Fruit fly (Drosophila melanogaster) whole organism, pupa: ENCODE results near the gene CG10581.

Experiments used
- CG10348 ChIP-seq: fragments of 200-800 bp; sonication (Bioruptor generic); IDR thresholded peaks from 2 replicates; pipeline ENCODE4 v1.3.6; 2022; ENCODE audit warnings: missing biosample characterization, missing genetic modification characterization
- CG12605 ChIP-seq: fragments of 200-800 bp; sonication (Bioruptor generic); IDR thresholded peaks from 2 replicates; pipeline ENCODE4 v1.3.6; 2022; ENCODE audit warnings: missing biosample characterization, missing genetic modification characterization
- CG13204 ChIP-seq: fragments of 200-800 bp; sonication (Bioruptor generic); optimal IDR thresholded peaks from 2 replicates; lab custom pipeline; 2018; ENCODE audit warnings: missing biosample characterization, mild to moderate bottlenecking, missing genetic modification characterization, moderate library complexity
- CG14655 ChIP-seq: fragments of 200-800 bp; sonication (Bioruptor generic); optimal IDR thresholded peaks from 3 replicates; lab custom pipeline; 2017; ENCODE audit warnings: mild to moderate bottlenecking, missing biosample characterization, missing genetic modification reagents, missing genetic modification characterization
- CG15710 ChIP-seq: fragments of 200-800 bp; sonication (Bioruptor generic); optimal IDR thresholded peaks from 2 replicates; lab custom pipeline; 2018; ENCODE audit warnings: missing biosample characterization, mild to moderate bottlenecking, missing genetic modification characterization, moderate library complexity
- CG17806 ChIP-seq: fragments of 200-800 bp; sonication (Bioruptor generic); optimal IDR thresholded peaks from 2 replicates; lab custom pipeline; 2018; ENCODE audit warnings: missing biosample characterization, mild to moderate bottlenecking, missing genetic modification characterization, moderate library complexity
- CG32121 ChIP-seq: fragments of 200-800 bp; sonication (Bioruptor generic); IDR thresholded peaks from 2 replicates; pipeline ENCODE4 v1.3.6; 2022; ENCODE audit warnings: missing biosample characterization, missing genetic modification characterization
- CG34367 ChIP-seq: fragments of 200-800 bp; sonication (Bioruptor generic); optimal IDR thresholded peaks from 2 replicates; lab custom pipeline; 2018; ENCODE audit warnings: missing biosample characterization, mild to moderate bottlenecking, missing genetic modification characterization
- CG4496 ChIP-seq: fragments of 200-800 bp; sonication (Bioruptor generic); IDR thresholded peaks from 3 replicates; pipeline ENCODE4 v1.3.6; 2022; ENCODE audit warnings: missing biosample characterization, missing genetic modification characterization
- CG8159 ChIP-seq: fragments of 200-800 bp; sonication (Bioruptor generic); optimal IDR thresholded peaks from 3 replicates; lab custom pipeline; 2018; ENCODE audit warnings: missing biosample characterization, mild to moderate bottlenecking, missing genetic modification characterization, moderate library complexity
- CG8301 ChIP-seq: fragments of 200-800 bp; sonication (Bioruptor generic); optimal IDR thresholded peaks from 2 replicates; lab custom pipeline; 2018; ENCODE audit warnings: missing biosample characterization, mild to moderate bottlenecking, missing genetic modification characterization
- CG9948 ChIP-seq: fragments of 200-800 bp; sonication (Bioruptor generic); optimal IDR thresholded peaks from 2 replicates; lab custom pipeline; 2018; ENCODE audit warnings: missing biosample characterization, mild to moderate bottlenecking, missing genetic modification characterization, moderate library complexity
- D1 ChIP-seq: fragments of 200-800 bp; sonication (Bioruptor generic); optimal IDR thresholded peaks from 2 replicates; lab custom pipeline; 2018; ENCODE audit warnings: missing biosample characterization, mild to moderate bottlenecking, missing genetic modification characterization, moderate library complexity
- EcR ChIP-seq: fragments of 200-800 bp; sonication (Bioruptor generic); optimal IDR thresholded peaks from 3 replicates; lab custom pipeline; 2019; ENCODE audit warnings: missing biosample characterization, missing genetic modification characterization, mild to moderate bottlenecking, moderate library complexity, missing genetic modification reagents
- Ets98B ChIP-seq: fragments of 200-800 bp; sonication (Bioruptor generic); IDR thresholded peaks from 2 replicates; pipeline ENCODE4 v1.3.6; 2022; ENCODE audit warnings: missing biosample characterization, missing genetic modification characterization
- Pif1A ChIP-seq: fragments of 200-800 bp; sonication (Bioruptor generic); optimal IDR thresholded peaks from 3 replicates; lab custom pipeline; 2016; ENCODE audit warnings: missing biosample characterization, missing genetic modification characterization
- Pif1B ChIP-seq: fragments of 200-800 bp; sonication (Bioruptor generic); optimal IDR thresholded peaks from 3 replicates; lab custom pipeline; 2016; ENCODE audit warnings: missing biosample characterization, missing genetic modification characterization
- Snoo ChIP-seq: fragments of 200-800 bp; sonication (Bioruptor generic); optimal IDR thresholded peaks from 3 replicates; lab custom pipeline; 2017; ENCODE audit warnings: missing biosample characterization, mild to moderate bottlenecking, missing genetic modification characterization, inconsistent platforms
- fd96Ca ChIP-seq: fragments of 200-800 bp; sonication (Bioruptor generic); IDR thresholded peaks from 3 replicates; pipeline ENCODE4 v1.3.6; 2022; ENCODE audit warnings: missing biosample characterization, missing genetic modification characterization
- gl ChIP-seq: fragments of 200-800 bp; sonication (Bioruptor generic); optimal IDR thresholded peaks from 2 replicates; lab custom pipeline; 2018; ENCODE audit warnings: missing biosample characterization, mild to moderate bottlenecking, missing genetic modification characterization
- rn ChIP-seq: fragments of 200-800 bp; sonication (Bioruptor generic); IDR thresholded peaks from 2 replicates; pipeline ENCODE4 v1.3.6; 2022; ENCODE audit warnings: missing biosample characterization, missing genetic modification characterization

CG10581 gene

dm6 chr3L:21007364-21008254, 26.4 kb downstream of the CG10581 start:
- TF ChIP-seq EcR (GFP tag; lab: Kevin White, UChicago) (peak; percentile 98), Pif1B (GFP tag; lab: Kevin White, UChicago) (no peak), D1 (peak; percentile 19), CG32121 (GFP tag; lab: Robert Waterston, UW) (no peak)
- TF ChIP-seq, all 21 proteins: peak for 2

- TF ChIP-seq fd96Ca (GFP tag; lab: Robert Waterston, UW) (no peak), CG12605 (GFP tag; lab: Robert Waterston, UW) (no peak), Pif1B (GFP tag; lab: Kevin White, UChicago) (no peak), EcR (GFP tag; lab: Kevin White, UChicago) (no peak), Ets98B (GFP tag; lab: Robert Waterston, UW) (no peak), CG9948 (tag; lab: Kevin White, UChicago) (no peak), CG8159 (tag; lab: Kevin White, UChicago) (no peak), rn (GFP tag; lab: Robert Waterston, UW) (no peak)
- TF ChIP-seq, all 21 proteins: peak for 0
Observed at dm6 chr3L:20999639-21000038, 34.4 kb downstream of the CG10581 start.

- TF ChIP-seq CG34367 (tag; lab: Kevin White, UChicago) (no peak), CG8301 (tag; lab: Kevin White, UChicago) (no peak), Snoo (tag; lab: Kevin White, UChicago) (no peak), CG9948 (tag; lab: Kevin White, UChicago) (no peak), rn (GFP tag; lab: Robert Waterston, UW) (no peak)
Observed at dm6 chr3L:20991373-20991772, 42.6 kb downstream of the CG10581 start, which contains the start of gene CG12984. Gene CG12984, plus strand, starts transcription at chr3L:20991673.

- TF ChIP-seq CG14655 (GFP tag; lab: Kevin White, UChicago) (no peak), CG32121 (GFP tag; lab: Robert Waterston, UW) (no peak), CG13204 (GFP tag; lab: Kevin White, UChicago) (no peak), CG15710 (peak; percentile 71), CG34367 (tag; lab: Kevin White, UChicago) (peak; percentile 67), gl (tag; lab: Kevin White, UChicago) (no peak), CG8159 (tag; lab: Kevin White, UChicago) (peak; percentile 83), rn (GFP tag; lab: Robert Waterston, UW) (no peak), CG9948 (tag; lab: Kevin White, UChicago) (peak; percentile 70), CG17806 (tag; lab: Kevin White, UChicago) (peak; percentile 69), Pif1B (GFP tag; lab: Kevin White, UChicago) (peak; percentile 48), D1 (peak; percentile 65), Snoo (tag; lab: Kevin White, UChicago) (peak; percentile 38)
- TF ChIP-seq, all 21 proteins: peak for 8
Observed at dm6 chr3L:20990231-20990630, 43.8 kb downstream of the CG10581 start.

dm6 chr3L:20988862-20989261, 45.1 kb downstream of the CG10581 start:
- TF ChIP-seq EcR (GFP tag; lab: Kevin White, UChicago) (no peak), CG34367 (tag; lab: Kevin White, UChicago) (peak; percentile 81), Pif1A (GFP tag; lab: Kevin White, UChicago) (peak; percentile 74), fd96Ca (GFP tag; lab: Robert Waterston, UW) (0 out of 3 replicates have a peak, but pooled peaks have one; percentile 45), CG14655 (GFP tag; lab: Kevin White, UChicago) (peak; percentile 87), gl (tag; lab: Kevin White, UChicago) (peak; percentile 71), CG8159 (tag; lab: Kevin White, UChicago) (peak; percentile 83), CG13204 (GFP tag; lab: Kevin White, UChicago) (peak; percentile 55), Pif1B (GFP tag; lab: Kevin White, UChicago) (peak; percentile 63), CG9948 (tag; lab: Kevin White, UChicago) (peak; percentile 87), D1 (peak; percentile 60), CG12605 (GFP tag; lab: Robert Waterston, UW) (peak; percentile 39; the same call in 1 of the 2 replicates), Ets98B (GFP tag; lab: Robert Waterston, UW) (peak; percentile 56), rn (GFP tag; lab: Robert Waterston, UW) (no peak; the same call in 1 of the 2 replicates), CG4496 (GFP tag; lab: Robert Waterston, UW) (peak; percentile 73; the same call in 2 of the 3 replicates), CG17806 (tag; lab: Kevin White, UChicago) (peak; percentile 91), CG10348 (GFP tag; lab: Robert Waterston, UW) (no peak), CG8301 (tag; lab: Kevin White, UChicago) (peak; percentile 81), Snoo (tag; lab: Kevin White, UChicago) (no peak), CG15710 (peak; percentile 72), CG32121 (GFP tag; lab: Robert Waterston, UW) (no peak)

dm6 chr3L:20987895-20988294, 46.1 kb downstream of the CG10581 start:
- TF ChIP-seq D1: no peak
- peak; percentile 73 for TF ChIP-seq CG14655 (GFP tag; lab: Kevin White, UChicago)
- TF ChIP-seq CG9948 (tag; lab: Kevin White, UChicago): peak; percentile 60
- TF ChIP-seq CG8159 (tag; lab: Kevin White, UChicago): peak; percentile 59
- TF ChIP-seq CG4496 (GFP tag; lab: Robert Waterston, UW): no peak
- TF ChIP-seq Ets98B (GFP tag; lab: Robert Waterston, UW): no peak
- peak; percentile 58 for TF ChIP-seq CG17806 (tag; lab: Kevin White, UChicago)
- TF ChIP-seq CG15710: peak; percentile 53
- TF ChIP-seq CG34367 (tag; lab: Kevin White, UChicago): peak; percentile 47
- peak; percentile 45 for TF ChIP-seq CG8301 (tag; lab: Kevin White, UChicago)
- TF ChIP-seq rn (GFP tag; lab: Robert Waterston, UW): no peak
- TF ChIP-seq Snoo (tag; lab: Kevin White, UChicago): no peak
